Fruit fly (Drosophila melanogaster): ENCODE data around the gene ZnT35C.

dm6 chr2L:15249006-15249513, 1.5 kb upstream of the ZnT35C start:
- no peak for TF ChIP-seq tj (GFP tag; optimal IDR thresholded peaks at IDR 0.05)
- TF ChIP-seq Mnt (GFP tag; optimal IDR thresholded peaks at IDR 0.05), result no peak
- TF ChIP-seq pad (GFP tag; optimal IDR thresholded peaks at IDR 0.05), result no peak
- no peak for TF ChIP-seq CG5204 (GFP tag; optimal IDR thresholded peaks at IDR 0.05)
- no peak for TF ChIP-seq kay (GFP tag; ENCODE audit: borderline replicate concordance)
- no peak for TF ChIP-seq bab1 (GFP tag; optimal IDR thresholded peaks at IDR 0.05)
- TF ChIP-seq CG7101 (tag; optimal IDR thresholded peaks at IDR 0.05), result no peak
- no peak for TF ChIP-seq CG11617 (GFP tag; optimal IDR thresholded peaks at IDR 0.05)
- no peak for TF ChIP-seq Hr96 (GFP tag; optimal IDR thresholded peaks at IDR 0.05)
- no peak for TF ChIP-seq CG33017 (tag; optimal IDR thresholded peaks at IDR 0.05)
- TF ChIP-seq toe (GFP tag; optimal IDR thresholded peaks at IDR 0.05), result no peak
- TF ChIP-seq Crg-1 (GFP tag; optimal IDR thresholded peaks at IDR 0.05), result no peak
- no peak for TF ChIP-seq CG7045 (GFP tag; optimal IDR thresholded peaks at IDR 0.05)

All from whole organism, adult.